Worm (Caenorhabditis elegans): ENCODE measurements around the gene fbxc-25.

The fbxc-25 gene

DNA sequence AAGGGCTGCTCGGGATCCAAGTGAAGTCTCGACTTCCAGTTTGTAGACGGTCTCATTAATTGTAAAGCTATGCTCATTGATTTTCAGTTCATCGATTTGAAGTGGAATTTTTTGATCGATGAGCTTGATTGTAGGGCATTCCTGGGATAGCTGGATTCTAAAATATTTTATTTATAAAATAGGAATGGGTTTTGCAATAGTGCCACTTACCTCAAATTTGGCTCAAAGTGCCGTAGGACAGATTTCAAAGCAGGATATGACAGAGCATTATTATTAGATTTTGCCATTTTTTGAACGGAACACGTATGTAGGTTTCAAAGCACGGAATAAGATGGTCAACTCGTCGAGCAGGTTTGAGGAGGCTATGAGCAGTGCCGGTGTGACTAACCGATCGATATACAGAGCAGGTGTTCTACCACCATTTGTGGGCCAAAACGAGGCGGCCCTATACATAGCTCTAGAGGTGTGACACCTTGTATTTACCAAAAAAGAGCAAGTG is at the start of gene fbxc-25:
Gene fbxc-25, minus strand, starts transcription at position 449 of the 499 bp plus-strand sequence.
- TF ChIP-seq zag-1 (tag; optimal IDR thresholded peaks at IDR 0.05) (no peak), unc-62 (GFP tag; optimal IDR thresholded peaks at IDR 0.05) (no peak), lin-13 (GFP tag; optimal IDR thresholded peaks at IDR 0.05) (no peak), nhr-21 (tag; optimal IDR thresholded peaks at IDR 0.05) (no peak), lin-11 (tag; optimal IDR thresholded peaks at IDR 0.05) (no peak), blmp-1 (tag; optimal IDR thresholded peaks at IDR 0.05; ENCODE audit: insufficient read depth) (no peak), lin-39 (tag; optimal IDR thresholded peaks at IDR 0.05) (no peak), unc-55 (GFP tag; optimal IDR thresholded peaks at IDR 0.05) (no peak), ceh-82 (tag; optimal IDR thresholded peaks at IDR 0.05) (no peak)

DNA sequence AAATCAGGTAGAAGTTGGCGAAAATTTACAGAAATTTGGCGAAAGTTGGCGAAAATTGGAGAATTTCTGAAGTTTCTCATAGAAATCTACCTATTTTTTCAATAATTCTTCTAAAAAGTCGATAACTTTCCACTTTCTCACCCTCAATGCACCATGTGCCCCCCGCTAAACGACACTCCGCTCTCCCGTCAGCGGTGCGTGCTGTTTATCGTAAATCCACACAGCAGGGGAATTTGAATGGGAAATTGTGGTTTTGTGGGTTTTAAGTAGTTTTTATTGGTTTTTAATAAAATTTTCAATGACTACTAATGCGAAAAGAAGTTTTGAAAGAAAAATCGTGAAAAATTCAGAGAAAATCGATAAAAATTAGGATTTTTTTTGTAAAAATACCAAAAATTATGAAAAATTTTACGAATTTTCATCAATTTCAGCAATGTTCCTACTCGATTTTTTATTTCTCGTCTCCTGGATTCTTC is 46.0 kb upstream of the fbxc-25 start, which contains the start of gene F43C11.6:
Gene F43C11.6, plus strand, starts transcription at position 426 of the 476 bp plus-strand sequence.
- TF ChIP-seq snpc-4 (tag; optimal IDR thresholded peaks at IDR 0.05), result no peak
- no peak for TF ChIP-seq fos-1 (tag; optimal IDR thresholded peaks at IDR 0.05)
- no peak for TF ChIP-seq nhr-12 (tag; optimal IDR thresholded peaks at IDR 0.05)
- TF ChIP-seq unc-39 (tag; optimal IDR thresholded peaks at IDR 0.05), result no peak
- peak in 1 of 2 experiments; percentile 61 for TF ChIP-seq lsy-2 (tag; optimal IDR thresholded peaks at IDR 0.05)
- peak; percentile 42 for TF ChIP-seq lin-13 (GFP tag; optimal IDR thresholded peaks at IDR 0.05)
- no peak for TF ChIP-seq nhr-11 (tag; optimal IDR thresholded peaks at IDR 0.05)
- peak; percentile 9 for TF ChIP-seq crh-2 (tag; optimal IDR thresholded peaks at IDR 0.05)
- TF ChIP-seq unc-55 (GFP tag; optimal IDR thresholded peaks at IDR 0.05), result peak; percentile 62
- no peak for TF ChIP-seq mbf-1 (tag; optimal IDR thresholded peaks at IDR 0.05)
- TF ChIP-seq nhr-23 (tag; optimal IDR thresholded peaks at IDR 0.05), result no peak
- TF ChIP-seq sma-3 (GFP tag; optimal IDR thresholded peaks at IDR 0.05), result no peak
- peak; percentile 16 for TF ChIP-seq C34F6.9 (tag; optimal IDR thresholded peaks at IDR 0.05)
- TF ChIP-seq elt-1 (tag; optimal IDR thresholded peaks at IDR 0.05), result no peak
- TF ChIP-seq nhr-10 (tag; optimal IDR thresholded peaks at IDR 0.05), result no peak
- TF ChIP-seq elt-3 (tag; optimal IDR thresholded peaks at IDR 0.05), result no peak
- no peak for TF ChIP-seq mab-5 (tag; optimal IDR thresholded peaks at IDR 0.05)
- TF ChIP-seq nhr-129 (tag; optimal IDR thresholded peaks at IDR 0.05), result peak; percentile 13
- TF ChIP-seq R02D3.7 (tag; optimal IDR thresholded peaks at IDR 0.05), result peak; percentile 69

DNA sequence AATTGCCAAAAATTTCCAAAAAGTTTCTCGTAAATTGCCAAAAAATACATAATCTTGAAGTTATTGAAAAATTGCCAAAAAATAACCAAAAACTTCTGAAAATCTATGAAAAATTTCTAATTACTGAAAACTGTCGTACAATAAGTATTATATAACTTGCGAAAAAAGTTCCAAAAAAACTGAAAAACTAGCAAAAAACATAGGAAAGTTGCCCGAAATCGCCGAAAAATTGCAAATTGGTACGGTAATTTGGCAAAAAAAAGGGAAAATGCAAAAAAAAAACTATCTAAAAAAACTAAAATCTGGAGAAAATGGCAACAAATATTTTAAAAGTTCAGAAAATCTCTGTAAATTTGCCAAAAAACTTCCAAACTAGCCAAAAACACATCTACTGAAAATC is 45.5 kb upstream of the fbxc-25 start, which contains the start of gene enri-1:
Gene enri-1, minus strand, starts transcription at position 101 of the 400 bp plus-strand sequence.
- TF ChIP-seq F13H6.1 (tag; optimal IDR thresholded peaks at IDR 0.05) (no peak), unc-55 (GFP tag; optimal IDR thresholded peaks at IDR 0.05) (no peak), ama-1 (optimal IDR thresholded peaks at IDR 0.05) (no peak), nhr-10 (tag; optimal IDR thresholded peaks at IDR 0.05) (no peak), skn-1 (tag; optimal IDR thresholded peaks at IDR 0.05) (no peak), nhr-21 (tag; optimal IDR thresholded peaks at IDR 0.05) (no peak), dmd-4 (tag; optimal IDR thresholded peaks at IDR 0.05) (no peak), ceh-82 (tag; optimal IDR thresholded peaks at IDR 0.05) (no peak), mbf-1 (tag; optimal IDR thresholded peaks at IDR 0.05) (no peak), ceh-16 (tag; optimal IDR thresholded peaks at IDR 0.05) (no peak)

DNA sequence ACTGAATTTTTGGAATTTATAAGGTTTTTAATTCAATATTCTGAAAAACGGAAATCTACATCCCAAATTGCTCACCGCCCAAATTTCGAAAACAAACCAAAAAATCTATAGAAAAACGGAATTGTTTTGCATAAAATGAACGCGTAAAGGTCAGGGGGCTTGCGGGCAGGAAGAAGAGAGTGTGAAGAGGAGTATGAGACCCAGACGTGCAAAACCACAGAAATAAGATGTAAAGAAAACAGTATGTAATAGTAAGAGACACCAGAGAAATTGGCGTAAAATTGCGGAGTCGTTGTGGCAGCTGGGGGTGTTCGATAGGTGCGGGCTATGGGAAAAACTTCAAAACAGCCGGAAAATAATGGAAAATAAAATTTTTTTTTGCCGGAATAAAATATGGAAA is 44.9 kb upstream of the fbxc-25 start:
- TF ChIP-seq lsy-2 (tag; optimal IDR thresholded peaks at IDR 0.05), result peak in 1 of 2 experiments; percentile 38
- TF ChIP-seq gmeb-1 (tag; optimal IDR thresholded peaks at IDR 0.05), result no peak
- TF ChIP-seq crh-2 (tag; optimal IDR thresholded peaks at IDR 0.05), result peak; percentile 14
- TF ChIP-seq unc-55 (GFP tag; optimal IDR thresholded peaks at IDR 0.05), result peak; percentile 26

DNA sequence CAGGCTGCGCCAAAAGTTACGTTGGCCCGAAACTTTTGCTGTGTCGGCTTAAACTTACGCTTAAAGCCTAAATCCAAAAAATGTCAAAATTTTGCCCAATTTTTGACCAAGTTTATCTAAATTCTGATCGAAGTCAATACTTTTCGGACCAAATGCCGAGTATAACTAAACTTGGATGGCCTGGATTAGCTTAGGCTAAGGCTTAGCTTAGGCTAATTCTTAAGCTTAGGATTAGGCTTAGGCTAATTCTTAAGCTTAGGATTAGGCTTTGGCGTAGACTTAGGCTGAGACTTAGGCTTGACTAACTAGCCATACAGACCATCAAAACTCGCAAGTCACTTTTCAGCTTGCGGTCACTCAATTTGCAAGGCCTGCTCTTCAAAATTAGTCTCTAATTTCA is 40.1 kb upstream of the fbxc-25 start:
- TF ChIP-seq nhr-129 (tag; optimal IDR thresholded peaks at IDR 0.05), result no peak
- TF ChIP-seq nhr-21 (tag; optimal IDR thresholded peaks at IDR 0.05), result no peak

DNA sequence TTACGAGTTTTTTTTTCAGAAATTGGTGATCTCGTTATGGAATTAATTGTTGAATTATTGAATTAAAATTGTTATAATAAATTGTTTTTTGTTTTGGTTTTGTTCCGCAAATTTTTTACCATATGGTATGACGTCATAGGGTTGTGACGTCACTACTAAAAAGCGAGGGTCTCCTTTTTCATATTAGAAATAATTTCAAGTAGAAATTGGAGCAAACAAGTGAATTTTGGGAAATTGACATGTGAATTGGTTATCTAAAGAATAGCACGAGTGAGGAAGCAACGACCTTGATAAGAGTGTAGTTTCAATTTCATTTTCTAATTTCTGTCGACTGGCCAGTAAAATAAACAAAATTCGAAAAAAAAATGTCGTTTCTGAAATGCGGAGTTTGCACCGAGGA is 39.5 kb upstream of the fbxc-25 start, which contains the start of gene F43C11.7:
Gene F43C11.7, plus strand, starts transcription at position 326 of the 400 bp plus-strand sequence.
- TF ChIP-seq gmeb-1 (tag; optimal IDR thresholded peaks at IDR 0.05), result peak; percentile 26
- no peak for TF ChIP-seq nhr-129 (tag; optimal IDR thresholded peaks at IDR 0.05)
- peak; percentile 60 for TF ChIP-seq fos-1 (tag; optimal IDR thresholded peaks at IDR 0.05)
